Fruit fly (Drosophila melanogaster) whole organism, pupa: ENCODE data around the gene CG12115.

Experiments used
- CG10348 ChIP-seq: fragments of 200-800 bp; sonication (Bioruptor generic); IDR thresholded peaks from 2 replicates; pipeline ENCODE4 v1.3.6; 2022; ENCODE audit warnings: missing biosample characterization, missing genetic modification characterization
- CG12605 ChIP-seq: fragments of 200-800 bp; sonication (Bioruptor generic); IDR thresholded peaks from 2 replicates; pipeline ENCODE4 v1.3.6; 2022; ENCODE audit warnings: missing biosample characterization, missing genetic modification characterization
- CG13204 ChIP-seq: fragments of 200-800 bp; sonication (Bioruptor generic); optimal IDR thresholded peaks from 2 replicates; lab custom pipeline; 2018; ENCODE audit warnings: missing biosample characterization, mild to moderate bottlenecking, missing genetic modification characterization, moderate library complexity
- CG14655 ChIP-seq: fragments of 200-800 bp; sonication (Bioruptor generic); optimal IDR thresholded peaks from 3 replicates; lab custom pipeline; 2017; ENCODE audit warnings: mild to moderate bottlenecking, missing biosample characterization, missing genetic modification reagents, missing genetic modification characterization
- CG15710 ChIP-seq: fragments of 200-800 bp; sonication (Bioruptor generic); optimal IDR thresholded peaks from 2 replicates; lab custom pipeline; 2018; ENCODE audit warnings: missing biosample characterization, mild to moderate bottlenecking, missing genetic modification characterization, moderate library complexity
- CG17806 ChIP-seq: fragments of 200-800 bp; sonication (Bioruptor generic); optimal IDR thresholded peaks from 2 replicates; lab custom pipeline; 2018; ENCODE audit warnings: missing biosample characterization, mild to moderate bottlenecking, missing genetic modification characterization, moderate library complexity
- CG32121 ChIP-seq: fragments of 200-800 bp; sonication (Bioruptor generic); IDR thresholded peaks from 2 replicates; pipeline ENCODE4 v1.3.6; 2022; ENCODE audit warnings: missing biosample characterization, missing genetic modification characterization
- CG34367 ChIP-seq: fragments of 200-800 bp; sonication (Bioruptor generic); optimal IDR thresholded peaks from 2 replicates; lab custom pipeline; 2018; ENCODE audit warnings: missing biosample characterization, mild to moderate bottlenecking, missing genetic modification characterization
- CG4496 ChIP-seq: fragments of 200-800 bp; sonication (Bioruptor generic); IDR thresholded peaks from 3 replicates; pipeline ENCODE4 v1.3.6; 2022; ENCODE audit warnings: missing biosample characterization, missing genetic modification characterization
- CG8159 ChIP-seq: fragments of 200-800 bp; sonication (Bioruptor generic); optimal IDR thresholded peaks from 3 replicates; lab custom pipeline; 2018; ENCODE audit warnings: missing biosample characterization, mild to moderate bottlenecking, missing genetic modification characterization, moderate library complexity
- CG8301 ChIP-seq: fragments of 200-800 bp; sonication (Bioruptor generic); optimal IDR thresholded peaks from 2 replicates; lab custom pipeline; 2018; ENCODE audit warnings: missing biosample characterization, mild to moderate bottlenecking, missing genetic modification characterization
- CG9948 ChIP-seq: fragments of 200-800 bp; sonication (Bioruptor generic); optimal IDR thresholded peaks from 2 replicates; lab custom pipeline; 2018; ENCODE audit warnings: missing biosample characterization, mild to moderate bottlenecking, missing genetic modification characterization, moderate library complexity
- D1 ChIP-seq: fragments of 200-800 bp; sonication (Bioruptor generic); optimal IDR thresholded peaks from 2 replicates; lab custom pipeline; 2018; ENCODE audit warnings: missing biosample characterization, mild to moderate bottlenecking, missing genetic modification characterization, moderate library complexity
- EcR ChIP-seq: fragments of 200-800 bp; sonication (Bioruptor generic); optimal IDR thresholded peaks from 3 replicates; lab custom pipeline; 2019; ENCODE audit warnings: missing biosample characterization, missing genetic modification characterization, mild to moderate bottlenecking, moderate library complexity, missing genetic modification reagents
- Ets98B ChIP-seq: fragments of 200-800 bp; sonication (Bioruptor generic); IDR thresholded peaks from 2 replicates; pipeline ENCODE4 v1.3.6; 2022; ENCODE audit warnings: missing biosample characterization, missing genetic modification characterization
- Pif1A ChIP-seq: fragments of 200-800 bp; sonication (Bioruptor generic); optimal IDR thresholded peaks from 3 replicates; lab custom pipeline; 2016; ENCODE audit warnings: missing biosample characterization, missing genetic modification characterization
- Pif1B ChIP-seq: fragments of 200-800 bp; sonication (Bioruptor generic); optimal IDR thresholded peaks from 3 replicates; lab custom pipeline; 2016; ENCODE audit warnings: missing biosample characterization, missing genetic modification characterization
- Snoo ChIP-seq: fragments of 200-800 bp; sonication (Bioruptor generic); optimal IDR thresholded peaks from 3 replicates; lab custom pipeline; 2017; ENCODE audit warnings: missing biosample characterization, mild to moderate bottlenecking, missing genetic modification characterization, inconsistent platforms
- fd96Ca ChIP-seq: fragments of 200-800 bp; sonication (Bioruptor generic); IDR thresholded peaks from 3 replicates; pipeline ENCODE4 v1.3.6; 2022; ENCODE audit warnings: missing biosample characterization, missing genetic modification characterization
- gl ChIP-seq: fragments of 200-800 bp; sonication (Bioruptor generic); optimal IDR thresholded peaks from 2 replicates; lab custom pipeline; 2018; ENCODE audit warnings: missing biosample characterization, mild to moderate bottlenecking, missing genetic modification characterization
- rn ChIP-seq: fragments of 200-800 bp; sonication (Bioruptor generic); IDR thresholded peaks from 2 replicates; pipeline ENCODE4 v1.3.6; 2022; ENCODE audit warnings: missing biosample characterization, missing genetic modification characterization

Gene CG12115

dm6 chrX:9190555-9191184, at the start of gene CG12115:
Gene CG12115, minus strand, starts transcription at chrX:9190605.
- TF ChIP-seq Pif1B = no peak
- no peak for TF ChIP-seq gl
- no peak for TF ChIP-seq Ets98B (GFP tag; lab: Robert Waterston, UW)
- no peak for TF ChIP-seq CG9948 (tag; lab: Kevin White, UChicago)
- no peak for TF ChIP-seq CG14655
- no peak for TF ChIP-seq CG8159
- TF ChIP-seq CG13204 = no peak
- no peak for TF ChIP-seq D1 (tag; lab: Kevin White, UChicago)
- no peak for TF ChIP-seq CG32121
- TF ChIP-seq CG34367 (tag; lab: Kevin White, UChicago) = no peak
- TF ChIP-seq CG12605 (GFP tag; lab: Robert Waterston, UW) = no peak
- TF ChIP-seq CG8301 (tag; lab: Kevin White, UChicago) = no peak

DNA sequence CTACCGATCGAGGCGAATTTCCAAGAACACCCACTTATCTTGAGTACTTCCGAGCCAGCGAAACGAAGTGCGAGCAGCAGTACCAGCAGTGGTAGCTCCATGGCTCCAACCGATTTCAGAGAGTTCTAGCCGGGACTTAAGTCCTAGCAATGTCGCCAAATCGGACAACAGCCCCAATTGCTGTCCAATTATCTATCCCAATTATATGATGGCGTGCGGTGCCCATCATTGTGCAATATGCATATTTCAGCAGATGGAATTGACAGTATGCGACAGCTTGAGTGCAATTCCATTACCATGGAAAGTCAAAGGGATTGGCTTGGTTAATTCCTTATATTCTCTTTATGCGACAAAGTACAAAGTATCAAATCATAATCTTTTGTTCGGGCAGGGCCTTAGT, 46.1 kb upstream of the CG12115 start, which contains the start of gene Ir8a:
Gene Ir8a (minus strand): TSS at position 101 of the 400 bp plus-strand sequence.
- TF ChIP-seq gl = no peak
- TF ChIP-seq CG17806 (tag; lab: Kevin White, UChicago) = no peak
- TF ChIP-seq rn (GFP tag; lab: Robert Waterston, UW) = no peak
- TF ChIP-seq CG34367 (tag; lab: Kevin White, UChicago) = no peak
- TF ChIP-seq CG10348 = no peak
- no peak for TF ChIP-seq CG13204
- no peak for TF ChIP-seq Pif1B
- no peak for TF ChIP-seq CG4496 (GFP tag; lab: Robert Waterston, UW)
- no peak for TF ChIP-seq Pif1A (GFP tag; lab: Kevin White, UChicago)
- no peak for TF ChIP-seq CG12605 (GFP tag; lab: Robert Waterston, UW)

DNA sequence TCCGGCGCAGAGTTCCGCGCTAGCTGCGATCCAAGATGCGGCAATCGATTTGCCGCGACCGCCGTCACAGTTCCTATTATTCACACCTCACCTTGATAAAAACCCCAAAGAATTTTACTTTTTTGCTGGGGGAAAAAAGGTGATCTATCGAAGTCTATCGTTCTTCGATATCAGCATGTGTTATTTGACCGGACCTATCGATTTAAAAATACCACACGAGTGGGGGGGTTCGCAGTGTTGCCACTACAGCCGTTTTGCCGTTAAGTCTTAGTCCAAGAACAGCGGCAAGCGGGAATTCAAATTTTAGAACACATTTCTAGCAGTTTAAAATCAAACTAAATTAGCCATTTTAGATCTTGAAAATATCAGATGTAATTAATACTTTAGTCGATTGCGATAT, 41.8 kb upstream of the CG12115 start, which contains the start of gene CG12121:
Gene CG12121 (minus strand): TSS at position 180 of the 400 bp plus-strand sequence.
- no peak for TF ChIP-seq EcR (GFP tag; lab: Kevin White, UChicago)
- no peak for TF ChIP-seq CG9948 (tag; lab: Kevin White, UChicago)
- TF ChIP-seq rn (GFP tag; lab: Robert Waterston, UW) = no peak
- no peak for TF ChIP-seq CG13204
- no peak for TF ChIP-seq Pif1A (GFP tag; lab: Kevin White, UChicago)
- no peak for TF ChIP-seq D1 (tag; lab: Kevin White, UChicago)
- TF ChIP-seq gl = no peak

dm6 chrX:9226837-9227236, 36.4 kb upstream of the CG12115 start, which contains the start of gene Gr8a:
Gene Gr8a, plus strand, starts transcription at chrX:9227137.
- no peak for TF ChIP-seq CG4496 (GFP tag; lab: Robert Waterston, UW)

DNA sequence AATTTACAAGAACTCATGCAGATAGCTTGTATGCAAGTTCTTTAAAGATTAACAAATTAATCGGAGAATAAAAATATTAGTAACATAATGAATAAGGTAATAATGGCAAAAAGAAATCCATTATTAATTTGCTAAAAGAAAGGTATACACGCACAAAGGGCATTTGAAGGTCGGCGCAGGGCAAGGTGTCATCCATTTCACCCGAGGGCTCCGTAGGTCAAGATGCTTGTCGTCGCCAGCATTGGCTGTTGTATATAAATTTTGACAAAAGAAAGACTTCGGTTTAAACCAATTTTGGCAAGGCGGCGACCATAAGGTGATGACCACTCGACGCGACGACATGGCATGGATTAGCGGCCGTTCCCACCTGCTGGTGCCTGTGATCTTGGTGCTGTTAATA, 34.7 kb upstream of the CG12115 start, which contains the start of gene CG15370:
Gene CG15370 (plus strand): TSS at position 301 of the 400 bp plus-strand sequence.
- TF ChIP-seq CG8159 = no peak
- no peak for TF ChIP-seq CG15710 (tag; lab: Kevin White, UChicago)
- TF ChIP-seq CG14655 = no peak
- no peak for TF ChIP-seq CG13204
- TF ChIP-seq Pif1A (GFP tag; lab: Kevin White, UChicago) = no peak
- TF ChIP-seq gl = no peak
- no peak for TF ChIP-seq Pif1B
- TF ChIP-seq D1 (tag; lab: Kevin White, UChicago) = no peak
- no peak for TF ChIP-seq CG12605 (GFP tag; lab: Robert Waterston, UW)
- no peak for TF ChIP-seq fd96Ca (GFP tag; lab: Robert Waterston, UW)
- no peak for TF ChIP-seq CG8301 (tag; lab: Kevin White, UChicago)

- TF ChIP-seq CG10348 (no peak), CG4496 (GFP tag; lab: Robert Waterston, UW) (0 out of 3 replicates have a peak, but pooled peaks have one; percentile 20)
- TF ChIP-seq, all 21 proteins: peak for 1
Observed at dm6 chrX:9224423-9224822, 34.0 kb upstream of the CG12115 start.

- no peak for TF ChIP-seq Pif1A (GFP tag; lab: Kevin White, UChicago)
- TF ChIP-seq CG34367 (tag; lab: Kevin White, UChicago) = no peak
- no peak for TF ChIP-seq CG13204
- TF ChIP-seq Snoo (tag; lab: Kevin White, UChicago) = no peak
- TF ChIP-seq fd96Ca (GFP tag; lab: Robert Waterston, UW) = no peak
- TF ChIP-seq CG14655 = peak; percentile 26
- peak; percentile 31; the same call in 1 of the 2 replicates for TF ChIP-seq Ets98B (GFP tag; lab: Robert Waterston, UW)
- TF ChIP-seq CG17806 (tag; lab: Kevin White, UChicago) = no peak
- no peak for TF ChIP-seq EcR (GFP tag; lab: Kevin White, UChicago)
- TF ChIP-seq CG8159 = no peak
- TF ChIP-seq CG10348 = no peak
Observed at dm6 chrX:9223182-9223581, 32.8 kb upstream of the CG12115 start, which contains the start of gene t. Gene t, minus strand, starts transcription at chrX:9223257.
